Fruit fly (Drosophila melanogaster) whole organism, embryonic: ENCODE data around the gene Bicra.
A peak's percentile ranks its signal among the peaks of the same experiment; 100 is the strongest.

Experiments used
- Bgb ChIP-seq: fragments of 200-800 bp; sonication (Bioruptor generic); IDR thresholded peaks from 2 replicates; pipeline ENCODE4 v1.3.6; 2022; ENCODE audit warnings: missing biosample characterization, missing genetic modification characterization; ENCODE audit not compliant: partially characterized antibody
- CG1233 ChIP-seq: fragments of 200-800 bp; sonication (Bioruptor generic); optimal IDR thresholded peaks from 4 replicates; lab custom pipeline; 2018; ENCODE audit warnings: missing biosample characterization, mild to moderate bottlenecking, missing genetic modification characterization
- CG12659 ChIP-seq: fragments of 200-800 bp; sonication (Bioruptor generic); optimal IDR thresholded peaks from 3 replicates; lab custom pipeline; 2017; ENCODE audit warnings: mild to moderate bottlenecking, missing biosample characterization, missing genetic modification reagents, missing genetic modification characterization
- CG13624 ChIP-seq: fragments of 200-800 bp; sonication (Bioruptor generic); optimal IDR thresholded peaks from 2 replicates; lab custom pipeline; 2016; ENCODE audit warnings: missing biosample characterization, missing genetic modification characterization
- CG14860 ChIP-seq: fragments of 200-800 bp; sonication (Bioruptor generic); IDR thresholded peaks from 3 replicates; pipeline ENCODE4 v1.3.6; 2022; ENCODE audit warnings: missing biosample characterization, missing genetic modification characterization; ENCODE audit not compliant: partially characterized antibody
- CG15514 ChIP-seq: fragments of 200-800 bp; sonication (Bioruptor generic); optimal IDR thresholded peaks from 3 replicates; lab custom pipeline; 2017; ENCODE audit warnings: missing biosample characterization, missing genetic modification characterization, mild to moderate bottlenecking, moderate library complexity, missing genetic modification reagents
- CG15601 ChIP-seq: fragments of 200-800 bp; sonication (Bioruptor generic); optimal IDR thresholded peaks from 3 replicates; lab custom pipeline; 2019; ENCODE audit warnings: missing biosample characterization, mild to moderate bottlenecking, missing genetic modification characterization, moderate library complexity
- CG1792 ChIP-seq: fragments of 200-800 bp; sonication (Bioruptor generic); optimal IDR thresholded peaks from 2 replicates; lab custom pipeline; 2016; ENCODE audit warnings: missing biosample characterization, missing genetic modification characterization
- CG18011 ChIP-seq: fragments of 200-800 bp; sonication (Bioruptor generic); optimal IDR thresholded peaks from 2 replicates; lab custom pipeline; 2017; ENCODE audit warnings: missing biosample characterization, missing genetic modification characterization, mild to moderate bottlenecking, moderate library complexity, missing genotype
- CG2129 ChIP-seq: fragments of 200-800 bp; sonication (Bioruptor generic); IDR thresholded peaks from 2 replicates; pipeline ENCODE4 v1.3.6; 2022; ENCODE audit warnings: missing biosample characterization, missing genetic modification characterization; ENCODE audit not compliant: partially characterized antibody
- CG3726 ChIP-seq: fragments of 200-800 bp; sonication (Bioruptor generic); IDR thresholded peaks from 3 replicates; pipeline ENCODE4, ENCODE4 v1.3.6; 2022; ENCODE audit warnings: missing biosample characterization, missing genetic modification characterization
- CG4404 ChIP-seq: fragments of 200-800 bp; sonication (Bioruptor generic); IDR thresholded peaks from 2 replicates; pipeline ENCODE4 v1.3.6; 2022; ENCODE audit warnings: missing biosample characterization, missing genetic modification characterization
- CG6175 ChIP-seq: fragments of 200-800 bp; sonication (Bioruptor generic); IDR thresholded peaks from 3 replicates; pipeline ENCODE4 v1.3.6; 2022; ENCODE audit warnings: missing biosample characterization, missing genetic modification characterization
- CG6683 ChIP-seq: fragments of 200-800 bp; sonication (Bioruptor generic); optimal IDR thresholded peaks from 2 replicates; lab custom pipeline; 2017; ENCODE audit warnings: missing biosample characterization, mild to moderate bottlenecking, missing genetic modification characterization, missing genetic modification reagents
- CG7963 ChIP-seq: fragments of 200-800 bp; sonication (Bioruptor generic); IDR thresholded peaks from 3 replicates; pipeline ENCODE4 v1.3.6; 2022; ENCODE audit warnings: missing biosample characterization, missing genetic modification characterization; ENCODE audit not compliant: partially characterized antibody
- CG7987 ChIP-seq: fragments of 200-800 bp; sonication (Bioruptor generic); optimal IDR thresholded peaks from 2 replicates; lab custom pipeline; 2018; ENCODE audit warnings: missing biosample characterization, mild to moderate bottlenecking, missing genetic modification characterization, moderate library complexity
- CG9609 ChIP-seq: fragments of 200-800 bp; sonication (Bioruptor generic); optimal IDR thresholded peaks from 3 replicates; lab custom pipeline; 2016; ENCODE audit warnings: missing biosample characterization, missing genetic modification characterization
- CG9876 ChIP-seq: fragments of 200-800 bp; sonication (Bioruptor generic); optimal IDR thresholded peaks from 2 replicates; lab custom pipeline; 2016; ENCODE audit warnings: missing biosample characterization, missing genetic modification characterization
- CoRest ChIP-seq: fragments of 200-800 bp; sonication (Bioruptor generic); optimal IDR thresholded peaks from 3 replicates; lab custom pipeline; 2018; ENCODE audit warnings: missing biosample characterization, mild to moderate bottlenecking, missing genetic modification characterization, moderate library complexity
- D ChIP-seq, 2 experiments: fragments of 200-800 bp in 1 of 2; fragments of >200 bp in 1 of 2; sonication (Bioruptor generic) in 1 of 2; optimal IDR thresholded peaks; 2 replicates in 1 of 2; 3 replicates in 1 of 2; lab custom pipeline; 2017; ENCODE audit warnings: mild to moderate bottlenecking in 1 of 2, missing biosample characterization in 1 of 2, missing genetic modification characterization in 1 of 2, missing genetic modification reagents in 1 of 2
- Ets97D ChIP-seq: fragments of 200-800 bp; sonication (Bioruptor generic); optimal IDR thresholded peaks from 3 replicates; lab custom pipeline; 2016; ENCODE audit warnings: missing biosample characterization, missing genetic modification characterization
- GATAe ChIP-seq: fragments of 200-800 bp; sonication (Bioruptor generic); conservative IDR thresholded peaks from 2 replicates; pipeline ENCODE4 v1.3.6; 2022; ENCODE audit warnings: missing biosample characterization, missing genetic modification characterization
- HLH3B ChIP-seq: fragments of 200-800 bp; sonication (Bioruptor generic); IDR thresholded peaks from 2 replicates; pipeline ENCODE4 v1.3.6; 2022; ENCODE audit warnings: missing biosample characterization, missing genetic modification characterization
- HmgZ ChIP-seq: fragments of 200-800 bp; sonication (Bioruptor generic); optimal IDR thresholded peaks from 2 replicates; lab custom pipeline; 2018; ENCODE audit warnings: missing biosample characterization, mild to moderate bottlenecking, missing genetic modification characterization
- MESR4 ChIP-seq: fragments of 200-800 bp; sonication (Bioruptor generic); optimal IDR thresholded peaks from 2 replicates; lab custom pipeline; 2018; ENCODE audit warnings: missing biosample characterization, mild to moderate bottlenecking, missing genetic modification characterization, moderate library complexity
- Mrtf ChIP-seq: fragments of 200-800 bp; sonication (Bioruptor generic); IDR thresholded peaks from 3 replicates; pipeline ENCODE4 v1.3.6; 2022; ENCODE audit warnings: missing biosample characterization, missing genetic modification characterization
- Myb ChIP-seq: fragments of 200-800 bp; sonication (Bioruptor generic); optimal IDR thresholded peaks from 2 replicates; lab custom pipeline; 2016; ENCODE audit warnings: missing biosample characterization, missing genetic modification characterization
- Pdp1 ChIP-seq, 2 experiments: fragments of 200-800 bp; sonication (Bioruptor generic); optimal IDR thresholded peaks; 3 replicates each; lab custom pipeline; 2016; ENCODE audit warnings: missing biosample characterization in 2 of 2, missing genetic modification characterization in 2 of 2, mild to moderate bottlenecking in 1 of 2, moderate library complexity in 1 of 2
- Sin3A ChIP-seq: fragments of >200 bp; optimal IDR thresholded peaks from 2 replicates; lab custom pipeline; 2018
- Sry-β ChIP-seq: fragments of 200-800 bp; sonication (Bioruptor generic); optimal IDR thresholded peaks from 2 replicates; lab custom pipeline; 2018; ENCODE audit warnings: missing biosample characterization, mild to moderate bottlenecking, missing genetic modification characterization, moderate library complexity
- bab2 ChIP-seq: fragments of 200-800 bp; sonication (Bioruptor generic); optimal IDR thresholded peaks from 2 replicates; lab custom pipeline; 2016; ENCODE audit warnings: missing biosample characterization, missing genetic modification characterization
- btn ChIP-seq: fragments of 200-800 bp; sonication (Bioruptor generic); optimal IDR thresholded peaks from 2 replicates; lab custom pipeline; 2016; ENCODE audit warnings: missing biosample characterization, missing genetic modification characterization
- chm ChIP-seq: fragments of 200-800 bp; sonication (Bioruptor generic); IDR thresholded peaks from 2 replicates; pipeline ENCODE4 v1.3.6; 2022; ENCODE audit warnings: missing biosample characterization, missing genetic modification characterization
- crp ChIP-seq, 2 experiments: fragments of 200-800 bp; sonication (Bioruptor generic); optimal IDR thresholded peaks; 2 replicates in 1 of 2; 3 replicates in 1 of 2; lab custom pipeline; 2017; ENCODE audit warnings: missing biosample characterization in 2 of 2, missing genetic modification characterization in 2 of 2, mild to moderate bottlenecking in 1 of 2, moderate library complexity in 1 of 2
- da ChIP-seq: fragments of 200-800 bp; sonication (Bioruptor generic); optimal IDR thresholded peaks from 2 replicates; lab custom pipeline; 2016; ENCODE audit warnings: missing biosample characterization, missing genetic modification characterization
- emc ChIP-seq: fragments of 200-800 bp; sonication (Bioruptor generic); optimal IDR thresholded peaks from 2 replicates; lab custom pipeline; 2016; ENCODE audit warnings: missing biosample characterization, missing genetic modification characterization
- eve ChIP-seq, 2 experiments: fragments of >200 bp; optimal IDR thresholded peaks; 2 replicates each; lab custom pipeline; 2017; ENCODE audit warnings: missing biosample characterization in 2 of 2, missing genetic modification characterization in 2 of 2
- fd64A ChIP-seq: fragments of 200-800 bp; sonication (Bioruptor generic); optimal IDR thresholded peaks from 3 replicates; lab custom pipeline; 2018; ENCODE audit warnings: missing biosample characterization, mild to moderate bottlenecking, missing genetic modification characterization
- hth ChIP-seq: fragments of >200 bp; optimal IDR thresholded peaks from 2 replicates; lab custom pipeline; 2017; ENCODE audit warnings: inconsistent platforms
- lbe ChIP-seq: fragments of 200-800 bp; sonication (Bioruptor generic); optimal IDR thresholded peaks from 2 replicates; lab custom pipeline; 2016; ENCODE audit warnings: missing biosample characterization, mild to moderate bottlenecking, missing genetic modification characterization
- mld ChIP-seq: fragments of 200-800 bp; sonication (Bioruptor generic); IDR thresholded peaks from 3 replicates; pipeline ENCODE4 v1.3.6; 2022; ENCODE audit warnings: missing biosample characterization, missing genetic modification characterization; ENCODE audit not compliant: partially characterized antibody
- pho ChIP-seq: fragments of 200-800 bp; sonication (Bioruptor generic); optimal IDR thresholded peaks from 2 replicates; lab custom pipeline; 2016; ENCODE audit warnings: missing biosample characterization, missing genetic modification characterization
- phol ChIP-seq: fragments of 200-800 bp; sonication (Bioruptor generic); optimal IDR thresholded peaks from 3 replicates; lab custom pipeline; 2018; ENCODE audit warnings: missing biosample characterization, mild to moderate bottlenecking, missing genetic modification characterization, moderate library complexity
- toy ChIP-seq: fragments of 200-800 bp; sonication (Bioruptor generic); IDR thresholded peaks from 2 replicates; pipeline ENCODE4 v1.3.6; 2022; ENCODE audit warnings: missing biosample characterization, missing genetic modification characterization
- trem ChIP-seq: fragments of 200-800 bp; optimal IDR thresholded peaks from 3 replicates; lab custom pipeline; 2019; ENCODE audit warnings: missing biosample characterization, mild to moderate bottlenecking, missing genetic modification characterization, moderate library complexity
- tx ChIP-seq: fragments of 200-800 bp; sonication (Bioruptor generic); optimal IDR thresholded peaks from 2 replicates; lab custom pipeline; 2016; ENCODE audit warnings: missing biosample characterization, missing genetic modification characterization
- unpg ChIP-seq: fragments of 200-800 bp; sonication (Bioruptor generic); optimal IDR thresholded peaks from 3 replicates; lab custom pipeline; 2018; ENCODE audit warnings: missing biosample characterization, mild to moderate bottlenecking, missing genetic modification characterization, moderate library complexity
- wek ChIP-seq: fragments of 200-800 bp; sonication (Bioruptor generic); optimal IDR thresholded peaks from 3 replicates; lab custom pipeline; 2018; ENCODE audit warnings: missing biosample characterization, mild to moderate bottlenecking, missing genetic modification characterization, moderate library complexity
- zfh2 ChIP-seq: fragments of 200-800 bp; sonication (Bioruptor generic); optimal IDR thresholded peaks from 2 replicates; lab custom pipeline; 2016; ENCODE audit warnings: missing biosample characterization, missing genetic modification characterization

The Bicra gene

DNA sequence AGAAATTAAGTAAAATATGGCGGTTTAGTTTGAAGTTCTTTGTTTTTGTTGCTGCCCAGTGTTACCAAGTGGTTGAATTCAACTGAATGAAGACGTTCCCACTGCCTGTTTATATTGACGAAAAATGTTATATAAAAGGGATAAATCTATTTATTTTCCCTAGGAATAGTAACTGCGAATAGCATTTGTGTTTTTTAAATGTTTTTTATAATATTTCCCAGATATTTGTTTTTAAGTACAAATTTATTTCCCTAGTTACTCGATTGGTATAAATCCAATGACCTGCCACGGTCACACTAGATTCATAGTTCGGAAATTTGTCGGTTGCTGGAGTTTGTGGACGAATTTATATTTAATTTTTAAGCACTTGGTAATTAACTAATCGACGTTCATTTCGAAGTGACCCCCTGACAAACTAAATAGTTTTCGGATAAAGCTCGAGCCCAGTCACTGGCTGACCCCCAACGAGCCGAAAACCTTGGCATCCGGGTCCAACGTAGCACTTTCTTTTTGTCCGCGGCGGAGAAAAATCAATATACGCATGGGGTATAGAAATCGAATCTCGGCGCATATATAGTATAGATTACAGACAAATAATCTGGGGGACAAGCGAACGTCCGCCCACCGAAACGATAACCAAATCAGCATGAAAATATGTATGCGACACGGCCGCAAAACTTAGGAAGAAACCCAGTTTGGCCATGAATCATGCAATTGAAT, 68.2 kb downstream of the Bicra start, which contains the start of the genes dgt6 and Vha100-1 (continued):
- TF ChIP-seq fd64A (GFP tag; lab: Kevin White, UChicago) (no peak), trem (tag; lab: Kevin White, UChicago) (peak; percentile 83), Bgb (GFP tag; lab: Robert Waterston, UW) (no peak), zfh2 (GFP tag; lab: Kevin White, UChicago) (no peak), emc (GFP tag; lab: Kevin White, UChicago) (no peak), Mrtf (no peak), CG1233 (GFP tag; lab: Kevin White, UChicago) (no peak), Sin3A (peak; percentile 24), chm (GFP tag; lab: Robert Waterston, UW) (no peak), btn (GFP tag; lab: Kevin White, UChicago) (no peak), Sry-β (peak; percentile 14), unpg (GFP tag; lab: Kevin White, UChicago) (no peak), CG9876 (GFP tag; lab: Kevin White, UChicago) (no peak), Pdp1 (GFP tag; optimal IDR thresholded peaks at IDR 0.05; lab: Kevin White, UChicago) (peak in 1 of 2 experiments; percentile 61), GATAe (GFP tag; lab: Robert Waterston, UW) (no peak), CG1792 (no peak), toy (no peak), hth (no peak), da (GFP tag; lab: Kevin White, UChicago) (no peak), CG4404 (no peak), CG7963 (GFP tag; lab: Robert Waterston, UW) (no peak), CG3726 (GFP tag; lab: Robert Waterston, UW) (no peak), CG9609 (GFP tag; lab: Kevin White, UChicago) (no peak), CG18011 (no peak), tx (GFP tag; lab: Kevin White, UChicago) (no peak), eve (GFP tag; optimal IDR thresholded peaks at IDR 0.05; lab: Kevin White, UChicago) (no peak), CG2129 (no peak), mld (no peak), MESR4 (GFP tag; lab: Kevin White, UChicago) (peak; percentile 69), CG6683 (no peak), CG14860 (GFP tag; lab: Robert Waterston, UW) (no peak), pho (GFP tag; lab: Kevin White, UChicago) (no peak), HLH3B (GFP tag; lab: Robert Waterston, UW) (no peak)
- TF ChIP-seq, all 482 proteins: peak for 91

DNA sequence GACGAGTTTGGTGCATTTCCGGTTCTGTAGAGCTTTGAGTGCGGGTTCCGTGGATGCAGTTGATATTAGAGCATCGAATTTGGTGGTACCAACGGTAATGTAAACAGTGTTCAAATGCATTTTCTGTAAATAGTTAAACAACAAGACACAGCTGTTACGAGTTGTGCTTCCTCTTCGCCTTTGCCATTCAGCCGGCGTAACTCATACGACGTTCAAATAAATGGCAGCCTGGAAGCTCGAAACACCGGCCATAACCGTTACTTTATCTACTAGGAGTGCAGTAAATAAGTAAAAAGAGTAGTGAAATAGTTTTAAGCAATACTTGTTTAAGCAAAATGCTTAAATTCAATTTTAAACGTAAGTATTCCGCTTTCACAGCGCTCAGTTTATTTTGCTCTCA, 75.6 kb downstream of the Bicra start, which contains the start of the genes Alg13 and superdeath:
Gene Alg13 (minus strand): TSS at position 167 of the 400 bp plus-strand sequence.
Gene superdeath (plus strand): TSS at position 256 of the 400 bp plus-strand sequence.
- TF ChIP-seq CG1792: no peak
- no peak for TF ChIP-seq lbe (GFP tag; lab: Kevin White, UChicago)
- TF ChIP-seq Myb (GFP tag; lab: Kevin White, UChicago): peak; percentile 92
- TF ChIP-seq fd64A (GFP tag; lab: Kevin White, UChicago): peak; percentile 22
- TF ChIP-seq Ets97D (GFP tag; lab: Kevin White, UChicago): peak; percentile 23
- TF ChIP-seq CG15514 (GFP tag; lab: Kevin White, UChicago): peak; percentile 4
- TF ChIP-seq CG7987 (GFP tag; lab: Kevin White, UChicago): peak; percentile 15
- TF ChIP-seq MESR4 (GFP tag; lab: Kevin White, UChicago): peak; percentile 24
- TF ChIP-seq bab2: no peak
- TF ChIP-seq wek (GFP tag; lab: Kevin White, UChicago): peak; percentile 43
- peak; percentile 12 for TF ChIP-seq CoRest (tag; lab: Kevin White, UChicago)
- no peak for TF ChIP-seq CG6175 (GFP tag; lab: Robert Waterston, UW)
- TF ChIP-seq HmgZ (tag; lab: Kevin White, UChicago): peak; percentile 33
- peak in 1 of 2 experiments; percentile 85 for TF ChIP-seq crp (GFP tag; optimal IDR thresholded peaks at IDR 0.05; lab: Kevin White, UChicago)
- TF ChIP-seq D (optimal IDR thresholded peaks at IDR 0.05; lab: Kevin White, UChicago): no peak
- TF ChIP-seq D (GFP tag; optimal IDR thresholded peaks at IDR 0.05; lab: Kevin White, UChicago): no peak
- TF ChIP-seq CG13624 (GFP tag; lab: Kevin White, UChicago): no peak
- peak; percentile 19 for TF ChIP-seq CG12659 (GFP tag; lab: Kevin White, UChicago)
- peak in 1 of 2 experiments; percentile 64 for TF ChIP-seq Pdp1 (GFP tag; optimal IDR thresholded peaks at IDR 0.05; lab: Kevin White, UChicago)
- TF ChIP-seq CG15601 (tag; lab: Kevin White, UChicago): peak; percentile 17
- peak; percentile 7 for TF ChIP-seq phol
